Worm (Caenorhabditis elegans): Measurements from ENCODE around the gene lgc-4.

lgc-4 gene

ce11 chrX:9242123-9242522 lies at the start of gene lgc-4:
Gene lgc-4 (minus strand): TSS chrX:9242223.
- TF ChIP-seq nhr-25 (tag; optimal IDR thresholded peaks at IDR 0.05) (no peak), skn-1 (tag; optimal IDR thresholded peaks at IDR 0.05) (no peak), nhr-21 (tag; optimal IDR thresholded peaks at IDR 0.05) (no peak), sma-9 (GFP tag; optimal IDR thresholded peaks at IDR 0.05) (no peak), sma-9 (tag; optimal IDR thresholded peaks at IDR 0.05) (no peak), alr-1 (tag; optimal IDR thresholded peaks at IDR 0.05) (no peak), C34F6.9 (tag; optimal IDR thresholded peaks at IDR 0.05) (no peak), elt-3 (tag; optimal IDR thresholded peaks at IDR 0.05) (no peak), nhr-10 (tag; optimal IDR thresholded peaks at IDR 0.05) (no peak), nhr-23 (tag; optimal IDR thresholded peaks at IDR 0.05) (no peak), ztf-1 (GFP tag; conservative IDR thresholded peaks at IDR 0.05) (no peak), fos-1 (tag; optimal IDR thresholded peaks at IDR 0.05) (no peak), ama-1 (optimal IDR thresholded peaks at IDR 0.05) (no peak), unc-39 (tag; optimal IDR thresholded peaks at IDR 0.05) (no peak), lsy-2 (tag; optimal IDR thresholded peaks at IDR 0.05) (no peak)

ce11 chrX:9291345-9291744 lies 49.3 kb upstream of the lgc-4 start, which contains the start of gene B0416.3:
Gene B0416.3 (plus strand): TSS chrX:9291645.
- TF ChIP-seq F13H6.1 (tag; optimal IDR thresholded peaks at IDR 0.05) (no peak), ztf-11 (tag; optimal IDR thresholded peaks at IDR 0.05) (no peak), nhr-77 (tag; optimal IDR thresholded peaks at IDR 0.05) (no peak), ama-1 (optimal IDR thresholded peaks at IDR 0.05) (no peak), elt-3 (tag; optimal IDR thresholded peaks at IDR 0.05) (no peak), ceh-82 (tag; optimal IDR thresholded peaks at IDR 0.05) (no peak), nhr-23 (tag; optimal IDR thresholded peaks at IDR 0.05) (no peak), unc-62 (GFP tag; optimal IDR thresholded peaks at IDR 0.05) (no peak), nhr-12 (tag; optimal IDR thresholded peaks at IDR 0.05) (no peak), nhr-10 (tag; optimal IDR thresholded peaks at IDR 0.05) (no peak), nhr-25 (tag; optimal IDR thresholded peaks at IDR 0.05) (no peak), alr-1 (tag; optimal IDR thresholded peaks at IDR 0.05) (no peak), mab-5 (tag; optimal IDR thresholded peaks at IDR 0.05) (no peak), dmd-4 (tag; optimal IDR thresholded peaks at IDR 0.05) (no peak)

- TF ChIP-seq nhr-77 (tag; optimal IDR thresholded peaks at IDR 0.05) (no peak), nhr-23 (tag; optimal IDR thresholded peaks at IDR 0.05) (no peak), dmd-4 (tag; optimal IDR thresholded peaks at IDR 0.05) (no peak), zag-1 (tag; optimal IDR thresholded peaks at IDR 0.05) (no peak), ztf-4 (tag; optimal IDR thresholded peaks at IDR 0.05) (no peak), nhr-6 (tag; optimal IDR thresholded peaks at IDR 0.05) (no peak), skn-1 (tag; optimal IDR thresholded peaks at IDR 0.05) (no peak), mdl-1 (tag; optimal IDR thresholded peaks at IDR 0.05) (no peak), R02D3.7 (tag; optimal IDR thresholded peaks at IDR 0.05) (no peak), aly-2 (tag; optimal IDR thresholded peaks at IDR 0.05) (no peak), ceh-82 (tag; optimal IDR thresholded peaks at IDR 0.05) (no peak), ceh-16 (tag; optimal IDR thresholded peaks at IDR 0.05) (no peak), unc-39 (tag; optimal IDR thresholded peaks at IDR 0.05) (no peak)
These were observed 41.0 kb upstream of the lgc-4 start, which contains the start of gene B0416.11 for ce11 chrX:9283026-9283425. Gene B0416.11 (minus strand): TSS chrX:9283126.

ce11 chrX:9278653-9279052 lies 36.6 kb upstream of the lgc-4 start, which contains the start of gene B0416.4:
Gene B0416.4 (plus strand): TSS chrX:9278953.
- TF ChIP-seq mab-5 (tag; optimal IDR thresholded peaks at IDR 0.05) = no peak
- TF ChIP-seq skn-1 (tag; optimal IDR thresholded peaks at IDR 0.05) = no peak
- no peak for TF ChIP-seq ceh-82 (tag; optimal IDR thresholded peaks at IDR 0.05)
- no peak for TF ChIP-seq ama-1 (optimal IDR thresholded peaks at IDR 0.05)
- TF ChIP-seq nhr-11 (tag; optimal IDR thresholded peaks at IDR 0.05) = no peak
- no peak for TF ChIP-seq nhr-6 (tag; optimal IDR thresholded peaks at IDR 0.05)
- TF ChIP-seq mbf-1 (tag; optimal IDR thresholded peaks at IDR 0.05) = no peak

- TF ChIP-seq mdl-1 (tag; optimal IDR thresholded peaks at IDR 0.05) (no peak), mab-5 (tag; optimal IDR thresholded peaks at IDR 0.05) (no peak), nhr-21 (tag; optimal IDR thresholded peaks at IDR 0.05) (no peak), gmeb-1 (tag; optimal IDR thresholded peaks at IDR 0.05) (no peak), nhr-237 (tag; optimal IDR thresholded peaks at IDR 0.05) (no peak), crh-2 (tag; optimal IDR thresholded peaks at IDR 0.05) (no peak), R02D3.7 (tag; optimal IDR thresholded peaks at IDR 0.05) (no peak)
These were observed 32.6 kb upstream of the lgc-4 start, which contains the start of gene B0416.10 for ce11 chrX:9274574-9274973. Gene B0416.10 (minus strand): TSS chrX:9274674.

Measured in whole organism, L2 larva.